In genomic region chr2L:7039342-7039684, dm6 we compare ENCODE assay signal across 5 fruit fly cellular contexts.
TF ChIP-seq lines count a peak whose summit lies in the region.

No protein-coding gene starts in this region.

- TF ChIP-seq CTCF in whole organism, embryonic (GFP tag; optimal IDR thresholded peaks at IDR 0.05; lab: Kevin White, UChicago): no peak

TF ChIP-seq in whole organism, adult, 20 proteins besides CTCF, POLR2A, EP300 and RAD21:
- TF ChIP-seq CG12768 (GFP tag; optimal IDR thresholded peaks at IDR 0.05; lab: Kevin White, UChicago) (peak; percentile 52), kay (GFP tag; lab: Kevin White, UChicago; ENCODE audit: borderline replicate concordance) (peak; percentile 62), bab1 (GFP tag; optimal IDR thresholded peaks at IDR 0.05; lab: Kevin White, UChicago) (peak; percentile 43), tj (GFP tag; optimal IDR thresholded peaks at IDR 0.05; lab: Kevin White, UChicago) (peak; percentile 41), CG33017 (tag; optimal IDR thresholded peaks at IDR 0.05; lab: Kevin White, UChicago) (peak; percentile 54), CG14711 (tag; optimal IDR thresholded peaks at IDR 0.05; lab: Kevin White, UChicago) (peak; percentile 26), CG11617 (GFP tag; optimal IDR thresholded peaks at IDR 0.05; lab: Kevin White, UChicago) (peak; percentile 66), cnc (optimal IDR thresholded peaks at IDR 0.05; lab: Kevin White, UChicago) (no peak), CG5204 (GFP tag; optimal IDR thresholded peaks at IDR 0.05; lab: Kevin White, UChicago) (no peak), CG7101 (tag; optimal IDR thresholded peaks at IDR 0.05; lab: Kevin White, UChicago) (peak; percentile 57), Crg-1 (GFP tag; optimal IDR thresholded peaks at IDR 0.05; lab: Kevin White, UChicago) (peak; percentile 47), CG1620 (GFP tag; optimal IDR thresholded peaks at IDR 0.05; lab: Kevin White, UChicago) (no peak), Mnt (GFP tag; optimal IDR thresholded peaks at IDR 0.05; lab: Kevin White, UChicago) (peak; percentile 28)

TF ChIP-seq in whole organism, embryonic, 481 proteins besides CTCF, POLR2A, EP300 and RAD21 (continues in another document):
- TF ChIP-seq Nf-YB (GFP tag; optimal IDR thresholded peaks at IDR 0.05; lab: Kevin White, UChicago) (no peak), exex (tag; optimal IDR thresholded peaks at IDR 0.05; lab: Kevin White, UChicago) (no peak), CG4328 (GFP tag; optimal IDR thresholded peaks at IDR 0.05; lab: Kevin White, UChicago) (no peak), CG11456 (GFP tag; IDR thresholded peaks at IDR 0.05; lab: Robert Waterston, UW) (peak; percentile 60; the same call in 1 of the 3 replicates), ttk (GFP tag; IDR thresholded peaks at IDR 0.05; lab: Robert Waterston, UW) (no peak; the same call in 1 of the 2 replicates), row (GFP tag; IDR thresholded peaks at IDR 0.05; lab: Robert Waterston, UW) (peak; percentile 72), Ssrp (tag; optimal IDR thresholded peaks at IDR 0.05; lab: Kevin White, UChicago) (peak; percentile 47), CG4360 (GFP tag; IDR thresholded peaks at IDR 0.05; lab: Robert Waterston, UW) (peak; percentile 21; the same call in 1 of the 2 replicates), chm (GFP tag; IDR thresholded peaks at IDR 0.05; lab: Robert Waterston, UW) (no peak), dimm (GFP tag; IDR thresholded peaks at IDR 0.05; lab: Robert Waterston, UW) (no peak), CG8478 (optimal IDR thresholded peaks at IDR 0.05; lab: Kevin White, UChicago) (no peak), Nf-YC (tag; optimal IDR thresholded peaks at IDR 0.05; lab: Kevin White, UChicago) (no peak), Scr (GFP tag; IDR thresholded peaks at IDR 0.05; lab: Robert Waterston, UW; ENCODE audit: partially characterized antibody) (no peak), CG8281 (tag; optimal IDR thresholded peaks at IDR 0.05; lab: Kevin White, UChicago) (no peak), YL-1 (GFP tag; optimal IDR thresholded peaks at IDR 0.05; lab: Kevin White, UChicago) (no peak), HmgZ (tag; optimal IDR thresholded peaks at IDR 0.05; lab: Kevin White, UChicago) (peak; percentile 49), sim (GFP tag; IDR thresholded peaks at IDR 0.05; lab: Robert Waterston, UW) (0 out of 2 replicates have a peak, but pooled peaks have one; percentile 23), slou (GFP tag; optimal IDR thresholded peaks at IDR 0.05; lab: Kevin White, UChicago) (no peak), CG1647 (GFP tag; optimal IDR thresholded peaks at IDR 0.05; lab: Kevin White, UChicago) (no peak), CG4707 (GFP tag; optimal IDR thresholded peaks at IDR 0.05; lab: Kevin White, UChicago) (no peak)

TF ChIP-seq in whole organism, prepupa, 60 proteins besides CTCF, POLR2A, EP300 and RAD21 (continues in another document):
- TF ChIP-seq CG15336 (GFP tag; IDR thresholded peaks at IDR 0.05; lab: Robert Waterston, UW): peak; percentile 81
- peak; percentile 74 for TF ChIP-seq Hr4 (GFP tag; optimal IDR thresholded peaks at IDR 0.05; lab: Kevin White, UChicago)
- TF ChIP-seq fkh (GFP tag; optimal IDR thresholded peaks at IDR 0.05; lab: Kevin White, UChicago): no peak
- TF ChIP-seq Ets96B (tag; optimal IDR thresholded peaks at IDR 0.05; lab: Kevin White, UChicago): no peak
- peak; percentile 64 for TF ChIP-seq achi (GFP tag; optimal IDR thresholded peaks at IDR 0.05; lab: Kevin White, UChicago)
- 0 out of 2 replicates have a peak, but pooled peaks have one; percentile 55 for TF ChIP-seq Gug (GFP tag; IDR thresholded peaks at IDR 0.05; lab: Robert Waterston, UW)
- peak; percentile 60 for TF ChIP-seq CG11762 (GFP tag; optimal IDR thresholded peaks at IDR 0.05; lab: Kevin White, UChicago; ENCODE audit: insufficient read depth)
- no peak for TF ChIP-seq CG6854 (GFP tag; optimal IDR thresholded peaks at IDR 0.05; lab: Kevin White, UChicago)
- TF ChIP-seq Sox14 (GFP tag; optimal IDR thresholded peaks at IDR 0.05; lab: Kevin White, UChicago): peak; percentile 87
- peak; percentile 57 for TF ChIP-seq CG6276 (GFP tag; optimal IDR thresholded peaks at IDR 0.05; lab: Kevin White, UChicago)
- TF ChIP-seq CG8632 (GFP tag; optimal IDR thresholded peaks at IDR 0.05; lab: Kevin White, UChicago): peak; percentile 23
- peak; percentile 34 for TF ChIP-seq Blimp-1 (GFP tag; optimal IDR thresholded peaks at IDR 0.05; lab: Kevin White, UChicago)
- TF ChIP-seq CG3919 (GFP tag; optimal IDR thresholded peaks at IDR 0.05; lab: Kevin White, UChicago): peak; percentile 45
- TF ChIP-seq CG32006 (GFP tag; optimal IDR thresholded peaks at IDR 0.05; lab: Kevin White, UChicago): peak; percentile 75
- TF ChIP-seq acj6 (GFP tag; optimal IDR thresholded peaks at IDR 0.05; lab: Kevin White, UChicago): peak; percentile 55
- peak; percentile 83 for TF ChIP-seq Hr39 (GFP tag; optimal IDR thresholded peaks at IDR 0.05; lab: Kevin White, UChicago)
- no peak for TF ChIP-seq ss (GFP tag; optimal IDR thresholded peaks at IDR 0.05; lab: Kevin White, UChicago)
- TF ChIP-seq svp (GFP tag; lab: Kevin White, UChicago): peak; percentile 85
- peak; percentile 64 for TF ChIP-seq cyc (GFP tag; optimal IDR thresholded peaks at IDR 0.05; lab: Kevin White, UChicago)
- peak in 1 of 2 experiments; percentile 64 for TF ChIP-seq salr (GFP tag; optimal IDR thresholded peaks at IDR 0.05; lab: Kevin White, UChicago)

TF ChIP-seq in whole organism, pupa, 21 proteins besides CTCF, POLR2A, EP300 and RAD21:
- TF ChIP-seq Pif1B (GFP tag; optimal IDR thresholded peaks at IDR 0.05; lab: Kevin White, UChicago) (peak; percentile 17), CG8301 (tag; optimal IDR thresholded peaks at IDR 0.05; lab: Kevin White, UChicago) (peak; percentile 58), CG17806 (tag; optimal IDR thresholded peaks at IDR 0.05; lab: Kevin White, UChicago) (peak; percentile 33), CG14655 (GFP tag; optimal IDR thresholded peaks at IDR 0.05; lab: Kevin White, UChicago) (peak; percentile 67), gl (tag; optimal IDR thresholded peaks at IDR 0.05; lab: Kevin White, UChicago) (no peak), CG12605 (GFP tag; IDR thresholded peaks at IDR 0.05; lab: Robert Waterston, UW) (no peak), CG9948 (tag; optimal IDR thresholded peaks at IDR 0.05; lab: Kevin White, UChicago) (peak; percentile 49), CG10348 (GFP tag; IDR thresholded peaks at IDR 0.05; lab: Robert Waterston, UW) (no peak), EcR (GFP tag; optimal IDR thresholded peaks at IDR 0.05; lab: Kevin White, UChicago) (no peak), CG34367 (tag; optimal IDR thresholded peaks at IDR 0.05; lab: Kevin White, UChicago) (no peak), Pif1A (GFP tag; optimal IDR thresholded peaks at IDR 0.05; lab: Kevin White, UChicago) (peak; percentile 71), CG8159 (tag; optimal IDR thresholded peaks at IDR 0.05; lab: Kevin White, UChicago) (peak; percentile 39), fd96Ca (GFP tag; IDR thresholded peaks at IDR 0.05; lab: Robert Waterston, UW) (peak; percentile 60; the same call in 1 of the 3 replicates), Snoo (tag; optimal IDR thresholded peaks at IDR 0.05; lab: Kevin White, UChicago) (peak; percentile 66), CG32121 (GFP tag; IDR thresholded peaks at IDR 0.05; lab: Robert Waterston, UW) (peak; percentile 77), Ets98B (GFP tag; IDR thresholded peaks at IDR 0.05; lab: Robert Waterston, UW) (peak; percentile 67), CG13204 (GFP tag; optimal IDR thresholded peaks at IDR 0.05; lab: Kevin White, UChicago) (no peak), CG4496 (GFP tag; IDR thresholded peaks at IDR 0.05; lab: Robert Waterston, UW) (peak; percentile 78), CG15710 (tag; optimal IDR thresholded peaks at IDR 0.05; lab: Kevin White, UChicago) (peak; percentile 5), D1 (tag; optimal IDR thresholded peaks at IDR 0.05; lab: Kevin White, UChicago) (no peak), rn (GFP tag; IDR thresholded peaks at IDR 0.05; lab: Robert Waterston, UW) (peak; percentile 30; the same call in 1 of the 2 replicates)

TF ChIP-seq in whole organism, wandering third instar larva, 38 proteins besides CTCF, POLR2A, EP300 and RAD21 (continues in another document):
- TF ChIP-seq rgr (GFP tag; optimal IDR thresholded peaks at IDR 0.05; lab: Kevin White, UChicago) (peak; percentile 76), h (GFP tag; optimal IDR thresholded peaks at IDR 0.05; lab: Kevin White, UChicago) (peak; percentile 75), lola (GFP tag; optimal IDR thresholded peaks at IDR 0.05; lab: Kevin White, UChicago) (no peak), brk (GFP tag; optimal IDR thresholded peaks at IDR 0.05; lab: Kevin White, UChicago) (peak; percentile 62), dmrt93B (GFP tag; optimal IDR thresholded peaks at IDR 0.05; lab: Kevin White, UChicago) (no peak), Jra (GFP tag; optimal IDR thresholded peaks at IDR 0.05; lab: Kevin White, UChicago) (peak; percentile 65), Hnf4 (GFP tag; optimal IDR thresholded peaks at IDR 0.05; lab: Kevin White, UChicago) (peak; percentile 86), sage (GFP tag; optimal IDR thresholded peaks at IDR 0.05; lab: Kevin White, UChicago) (peak; percentile 33), Dfd (GFP tag; optimal IDR thresholded peaks at IDR 0.05; lab: Kevin White, UChicago) (no peak), OdsH (GFP tag; optimal IDR thresholded peaks at IDR 0.05; lab: Kevin White, UChicago) (peak; percentile 82), fru (GFP tag; optimal IDR thresholded peaks at IDR 0.05; lab: Kevin White, UChicago) (peak; percentile 84), foxo (GFP tag; optimal IDR thresholded peaks at IDR 0.05; lab: Kevin White, UChicago) (peak in 1 of 2 experiments; percentile 83), dsf (GFP tag; optimal IDR thresholded peaks at IDR 0.05; lab: Kevin White, UChicago; ENCODE audit: borderline replicate concordance) (no peak), br (GFP tag; optimal IDR thresholded peaks at IDR 0.05; lab: Kevin White, UChicago) (peak; percentile 86), ey (GFP tag; optimal IDR thresholded peaks at IDR 0.05; lab: Kevin White, UChicago) (peak; percentile 88), Myc (optimal IDR thresholded peaks at IDR 0.05; lab: Kevin White, UChicago) (no peak), sv (GFP tag; optimal IDR thresholded peaks at IDR 0.05; lab: Kevin White, UChicago) (no peak), N (GFP tag; optimal IDR thresholded peaks at IDR 0.05; lab: Kevin White, UChicago) (no peak), HLH106 (tag; optimal IDR thresholded peaks at IDR 0.05; lab: Kevin White, UChicago) (peak; percentile 66), Hr83 (GFP tag; optimal IDR thresholded peaks at IDR 0.05; lab: Kevin White, UChicago; ENCODE audit: poor library complexity, severe bottlenecking) (no peak), Hr78 (GFP tag; optimal IDR thresholded peaks at IDR 0.05; lab: Kevin White, UChicago) (no peak), tai (GFP tag; optimal IDR thresholded peaks at IDR 0.05; lab: Kevin White, UChicago) (peak; percentile 68), Dif (GFP tag; optimal IDR thresholded peaks at IDR 0.05; lab: Kevin White, UChicago; ENCODE audit: partially characterized antibody) (no peak), dl (GFP tag; optimal IDR thresholded peaks at IDR 0.05; lab: Kevin White, UChicago; ENCODE audit: insufficient read depth in 1 of 2, partially characterized antibody in 2 of 2) (no peak), Rel (GFP tag; optimal IDR thresholded peaks at IDR 0.05; lab: Kevin White, UChicago) (no peak), Rel (tag; optimal IDR thresholded peaks at IDR 0.05; lab: Kevin White, UChicago) (no peak)
